Fruit fly (Drosophila melanogaster) whole organism, prepupa: ENCODE data around the gene CG32313.

ENCODE experiments used
- CG10631 ChIP-seq: fragments of 200-800 bp; sonication (Bioruptor generic); optimal IDR thresholded peaks from 2 replicates; lab custom pipeline; 2016; ENCODE audit warnings: missing biosample characterization, missing genetic modification characterization
- CG11294 ChIP-seq: fragments of 200-800 bp; sonication (Bioruptor generic); IDR thresholded peaks from 2 replicates; pipeline ENCODE4 v1.3.6; 2022; ENCODE audit warnings: missing biosample characterization, missing genetic modification characterization
- CG11902 ChIP-seq: fragments of 200-800 bp; sonication (Bioruptor generic); optimal IDR thresholded peaks from 3 replicates; lab custom pipeline; 2016; ENCODE audit warnings: missing biosample characterization, missing genetic modification characterization
- CG15336 ChIP-seq: fragments of 200-800 bp; sonication (Bioruptor generic); IDR thresholded peaks from 2 replicates; pipeline ENCODE4 v1.3.6; 2022; ENCODE audit warnings: missing biosample characterization, missing genetic modification characterization
- CG1621 ChIP-seq: fragments of 200-800 bp; sonication (Bioruptor generic); optimal IDR thresholded peaks from 3 replicates; lab custom pipeline; 2018; ENCODE audit warnings: missing biosample characterization, mild to moderate bottlenecking, missing genetic modification characterization
- CG16779 ChIP-seq: fragments of 200-800 bp; sonication (Bioruptor generic); optimal IDR thresholded peaks from 3 replicates; lab custom pipeline; 2017; ENCODE audit warnings: missing biosample characterization, mild to moderate bottlenecking, missing genetic modification characterization
- CG31627 ChIP-seq: fragments of 200-800 bp; sonication (Bioruptor generic); optimal IDR thresholded peaks from 3 replicates; lab custom pipeline; 2016; ENCODE audit warnings: missing biosample characterization, missing genetic modification characterization
- CG32006 ChIP-seq: fragments of 200-800 bp; sonication (Bioruptor generic); optimal IDR thresholded peaks from 3 replicates; lab custom pipeline; 2017; ENCODE audit warnings: missing biosample characterization, mild to moderate bottlenecking, missing genetic modification characterization
- CG34406 ChIP-seq: fragments of 200-800 bp; sonication (Bioruptor generic); optimal IDR thresholded peaks from 3 replicates; lab custom pipeline; 2016; ENCODE audit warnings: missing biosample characterization, missing genetic modification characterization
- CG3919 ChIP-seq: fragments of 200-800 bp; sonication (Bioruptor generic); optimal IDR thresholded peaks from 3 replicates; lab custom pipeline; 2016; ENCODE audit warnings: missing biosample characterization, missing genetic modification characterization
- CG6276 ChIP-seq: fragments of 200-800 bp; sonication (Bioruptor generic); optimal IDR thresholded peaks from 2 replicates; lab custom pipeline; 2017; ENCODE audit warnings: missing biosample characterization, mild to moderate bottlenecking, missing genetic modification characterization
- CG6792 ChIP-seq: fragments of 200-800 bp; sonication (Bioruptor generic); optimal IDR thresholded peaks from 3 replicates; lab custom pipeline; 2016; ENCODE audit warnings: missing biosample characterization, missing genetic modification characterization
- CG6808 ChIP-seq: fragments of 200-800 bp; sonication (Bioruptor generic); optimal IDR thresholded peaks from 3 replicates; lab custom pipeline; 2017; ENCODE audit warnings: missing biosample characterization, missing genetic modification characterization, mild to moderate bottlenecking, moderate library complexity, missing genetic modification reagents
- CG8319 ChIP-seq: fragments of 200-800 bp; sonication (Bioruptor generic); optimal IDR thresholded peaks from 3 replicates; lab custom pipeline; 2016; ENCODE audit warnings: missing biosample characterization, missing genetic modification characterization
- CG9139 ChIP-seq: fragments of 200-800 bp; sonication (Bioruptor generic); optimal IDR thresholded peaks from 3 replicates; lab custom pipeline; 2017; ENCODE audit warnings: missing biosample characterization, mild to moderate bottlenecking, missing genetic modification characterization
- Eip75B ChIP-seq: fragments of 200-800 bp; sonication (Bioruptor generic); optimal IDR thresholded peaks from 3 replicates; lab custom pipeline; 2016; ENCODE audit warnings: missing biosample characterization, missing genetic modification characterization
- Eip78C ChIP-seq: fragments of 200-800 bp; sonication (Bioruptor generic); peaks from one replicate; lab custom pipeline; 2016; ENCODE audit warnings: missing biosample characterization, missing genetic modification characterization
- Eip93F ChIP-seq: fragments of 200-800 bp; sonication (Bioruptor generic); optimal IDR thresholded peaks from 2 replicates; lab custom pipeline; 2016; ENCODE audit warnings: missing biosample characterization, mild to moderate bottlenecking, missing genetic modification characterization
- Ets96B ChIP-seq: fragments of 200-800 bp; optimal IDR thresholded peaks from 2 replicates; lab custom pipeline; 2019; ENCODE audit warnings: missing biosample characterization, mild to moderate bottlenecking, missing genetic modification characterization, moderate library complexity
- Gug ChIP-seq: fragments of 200-800 bp; sonication (Bioruptor generic); IDR thresholded peaks from 2 replicates; pipeline ENCODE4 v1.3.6; 2022; ENCODE audit warnings: missing biosample characterization, missing genetic modification characterization
- Hr39 ChIP-seq: fragments of 200-800 bp; sonication (Bioruptor generic); optimal IDR thresholded peaks from 2 replicates; lab custom pipeline; 2016; ENCODE audit warnings: missing biosample characterization, missing genetic modification characterization
- Hr4 ChIP-seq: fragments of 200-800 bp; sonication (Bioruptor generic); optimal IDR thresholded peaks from 3 replicates; lab custom pipeline; 2016; ENCODE audit warnings: missing biosample characterization, missing genetic modification characterization
- Lpt ChIP-seq: fragments of 200-800 bp; sonication (Bioruptor generic); optimal IDR thresholded peaks from 3 replicates; lab custom pipeline; 2016; ENCODE audit warnings: missing biosample characterization, missing genetic modification characterization
- Met ChIP-seq: fragments of 200-800 bp; sonication (Bioruptor generic); optimal IDR thresholded peaks from 3 replicates; lab custom pipeline; 2016; ENCODE audit warnings: missing biosample characterization, missing genetic modification characterization
- OdsH ChIP-seq: fragments of 200-800 bp; sonication (Bioruptor generic); optimal IDR thresholded peaks from 3 replicates; lab custom pipeline; 2016; ENCODE audit warnings: missing biosample characterization, missing genetic modification characterization
- Smox ChIP-seq: fragments of 200-800 bp; sonication (Bioruptor generic); optimal IDR thresholded peaks from 3 replicates; lab custom pipeline; 2016; ENCODE audit warnings: missing biosample characterization, missing genetic modification characterization
- Sox102F ChIP-seq: fragments of 200-800 bp; sonication (Bioruptor generic); optimal IDR thresholded peaks from 2 replicates; lab custom pipeline; 2016; ENCODE audit warnings: missing biosample characterization, mild to moderate bottlenecking, missing genetic modification characterization
- Sox15 ChIP-seq: fragments of 200-800 bp; sonication (Bioruptor generic); optimal IDR thresholded peaks from 3 replicates; lab custom pipeline; 2016; ENCODE audit warnings: missing biosample characterization, missing genetic modification characterization
- achi ChIP-seq: fragments of 200-800 bp; sonication (Bioruptor generic); optimal IDR thresholded peaks from 3 replicates; lab custom pipeline; 2016; ENCODE audit warnings: missing biosample characterization, missing genetic modification characterization
- acj6 ChIP-seq: fragments of 200-800 bp; sonication (Bioruptor generic); optimal IDR thresholded peaks from 3 replicates; lab custom pipeline; 2016; ENCODE audit warnings: missing biosample characterization, missing genetic modification characterization
- cyc ChIP-seq: fragments of 200-800 bp; sonication (Bioruptor generic); optimal IDR thresholded peaks from 3 replicates; lab custom pipeline; 2016; ENCODE audit warnings: missing biosample characterization, missing genetic modification characterization
- dsx ChIP-seq: fragments of 200-800 bp; optimal IDR thresholded peaks from 3 replicates; lab custom pipeline; 2019; ENCODE audit warnings: missing biosample characterization, mild to moderate bottlenecking, missing genetic modification characterization, moderate library complexity; ENCODE audit not compliant: poor library complexity, severe bottlenecking
- eg ChIP-seq: fragments of 200-800 bp; sonication (Bioruptor generic); IDR thresholded peaks from 3 replicates; pipeline ENCODE4 v1.3.6; 2022; ENCODE audit warnings: missing biosample characterization, missing genetic modification characterization
- esn ChIP-seq: fragments of 200-800 bp; sonication (Bioruptor generic); optimal IDR thresholded peaks from 2 replicates; lab custom pipeline; 2016; ENCODE audit warnings: missing biosample characterization, mild to moderate bottlenecking, missing genetic modification characterization, moderate library complexity
- fd59A ChIP-seq: fragments of 200-800 bp; sonication (Bioruptor generic); optimal IDR thresholded peaks from 2 replicates; lab custom pipeline; 2017; ENCODE audit warnings: missing biosample characterization, mild to moderate bottlenecking, missing genetic modification characterization, missing genetic modification reagents
- lz ChIP-seq: fragments of 200-800 bp; sonication (Bioruptor generic); optimal IDR thresholded peaks from 3 replicates; lab custom pipeline; 2016; ENCODE audit warnings: missing biosample characterization, missing genetic modification characterization
- net ChIP-seq: fragments of 200-800 bp; sonication (Bioruptor generic); optimal IDR thresholded peaks from 3 replicates; lab custom pipeline; 2016; ENCODE audit warnings: missing biosample characterization, missing genetic modification characterization
- salr ChIP-seq, 2 experiments: fragments of 200-800 bp; sonication (Bioruptor generic); optimal IDR thresholded peaks; 3 replicates each; lab custom pipeline; 2016 to 2018; ENCODE audit warnings: missing biosample characterization in 2 of 2, missing genetic modification characterization in 2 of 2, mild to moderate bottlenecking in 1 of 2
- spab ChIP-seq: fragments of 200-800 bp; sonication (Bioruptor generic); optimal IDR thresholded peaks from 2 replicates; lab custom pipeline; 2017; ENCODE audit warnings: missing biosample characterization, mild to moderate bottlenecking, missing genetic modification characterization, missing genetic modification reagents
- ss ChIP-seq, 2 experiments: fragments of 200-800 bp; sonication (Bioruptor generic); optimal IDR thresholded peaks; 2 replicates in 1 of 2; 3 replicates in 1 of 2; lab custom pipeline; 2017 to 2018; ENCODE audit warnings: mild to moderate bottlenecking in 2 of 2, missing biosample characterization in 2 of 2, missing genetic modification characterization in 2 of 2, moderate library complexity in 1 of 2
- svp ChIP-seq: fragments of 200-800 bp; sonication (Bioruptor generic); peaks from one replicate; lab custom pipeline; 2016; ENCODE audit warnings: missing biosample characterization, missing genetic modification characterization
- topi ChIP-seq: fragments of 200-800 bp; sonication (Bioruptor generic); optimal IDR thresholded peaks from 3 replicates; lab custom pipeline; 2016; ENCODE audit warnings: missing biosample characterization, missing genetic modification characterization
- vri ChIP-seq: fragments of 200-800 bp; sonication (Bioruptor generic); optimal IDR thresholded peaks from 3 replicates; lab custom pipeline; 2016; ENCODE audit warnings: missing biosample characterization, mild to moderate bottlenecking, missing genetic modification characterization

Gene CG32313

DNA sequence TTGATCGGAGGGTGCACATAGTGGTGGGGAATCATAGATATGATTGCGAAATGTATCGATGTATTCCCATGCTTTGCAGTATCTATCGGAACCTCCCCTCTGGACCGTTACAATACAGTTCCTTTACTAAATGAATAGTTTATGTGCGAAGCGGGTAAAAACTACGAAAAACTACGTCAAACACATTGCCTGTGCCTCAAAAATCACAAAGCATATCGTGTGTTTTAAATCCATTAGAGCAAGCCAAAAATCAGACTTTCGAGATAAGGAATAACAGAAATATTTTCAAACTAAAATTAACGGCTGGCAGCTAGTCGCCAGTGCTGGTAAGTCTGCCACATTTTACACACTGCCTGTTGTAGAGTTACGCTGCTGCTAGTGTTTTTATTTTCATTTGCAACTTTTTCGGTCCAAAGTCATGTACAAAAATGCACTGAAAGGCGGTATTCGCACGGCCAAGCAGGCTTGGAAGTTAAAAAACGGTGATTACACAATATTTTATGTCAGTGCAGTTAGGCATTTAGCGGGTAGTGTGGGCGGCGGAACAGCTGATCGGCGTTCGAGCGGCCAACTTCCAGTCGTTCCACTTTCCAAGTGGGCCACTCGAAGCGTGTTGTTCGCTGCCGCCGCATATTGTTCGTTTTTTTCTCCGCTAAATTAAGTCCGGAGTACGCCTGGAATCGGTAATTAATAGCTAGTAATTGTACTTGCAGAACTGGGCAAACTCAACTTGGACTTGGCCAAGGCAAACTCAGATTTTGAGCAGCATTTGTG lies 28.1 kb downstream of the CG32313 start (continued):
- TF ChIP-seq achi (GFP tag; lab: Kevin White, UChicago), result peak; percentile 75
- no peak for TF ChIP-seq dsx (GFP tag; lab: Kevin White, UChicago)
- TF ChIP-seq CG3919 (GFP tag; lab: Kevin White, UChicago), result peak; percentile 86
- TF ChIP-seq CG8319, result peak; percentile 57
- peak; percentile 81 for TF ChIP-seq net
- TF ChIP-seq CG32006 (GFP tag; lab: Kevin White, UChicago), result peak; percentile 73
- TF ChIP-seq Eip75B (GFP tag; lab: Kevin White, UChicago), result peak; percentile 60
- peak; percentile 59 for TF ChIP-seq Ets96B (tag; lab: Kevin White, UChicago)
- peak; percentile 73 for TF ChIP-seq CG15336 (GFP tag; lab: Robert Waterston, UW)
- TF ChIP-seq ss (GFP tag; optimal IDR thresholded peaks at IDR 0.05; lab: Kevin White, UChicago), result peak; percentile 15 to 38
- TF ChIP-seq salr (GFP tag; optimal IDR thresholded peaks at IDR 0.05; lab: Kevin White, UChicago), result peak; percentile 42 to 47
- TF ChIP-seq CG6276 (GFP tag; lab: Kevin White, UChicago), result peak; percentile 6
- peak; percentile 44 for TF ChIP-seq Sox15 (GFP tag; lab: Kevin White, UChicago)
- peak; percentile 21 for TF ChIP-seq fd59A (GFP tag; lab: Kevin White, UChicago)
- peak; percentile 77 for TF ChIP-seq cyc (GFP tag; lab: Kevin White, UChicago)
- TF ChIP-seq CG31627 (GFP tag; lab: Kevin White, UChicago), result peak; percentile 80
- TF ChIP-seq Eip78C (GFP tag; lab: Kevin White, UChicago), result peak; percentile 91
- peak; percentile 78 for TF ChIP-seq Hr39 (GFP tag; lab: Kevin White, UChicago)
- peak; percentile 81 for TF ChIP-seq CG10631
- peak; percentile 19 for TF ChIP-seq CG6808 (GFP tag; lab: Kevin White, UChicago)
- TF ChIP-seq CG16779, result no peak
- TF ChIP-seq lz (GFP tag; lab: Kevin White, UChicago), result peak; percentile 78
- TF ChIP-seq Sox102F (GFP tag; lab: Kevin White, UChicago), result peak; percentile 79
- TF ChIP-seq eg (GFP tag; lab: Robert Waterston, UW), result peak; percentile 81

DNA sequence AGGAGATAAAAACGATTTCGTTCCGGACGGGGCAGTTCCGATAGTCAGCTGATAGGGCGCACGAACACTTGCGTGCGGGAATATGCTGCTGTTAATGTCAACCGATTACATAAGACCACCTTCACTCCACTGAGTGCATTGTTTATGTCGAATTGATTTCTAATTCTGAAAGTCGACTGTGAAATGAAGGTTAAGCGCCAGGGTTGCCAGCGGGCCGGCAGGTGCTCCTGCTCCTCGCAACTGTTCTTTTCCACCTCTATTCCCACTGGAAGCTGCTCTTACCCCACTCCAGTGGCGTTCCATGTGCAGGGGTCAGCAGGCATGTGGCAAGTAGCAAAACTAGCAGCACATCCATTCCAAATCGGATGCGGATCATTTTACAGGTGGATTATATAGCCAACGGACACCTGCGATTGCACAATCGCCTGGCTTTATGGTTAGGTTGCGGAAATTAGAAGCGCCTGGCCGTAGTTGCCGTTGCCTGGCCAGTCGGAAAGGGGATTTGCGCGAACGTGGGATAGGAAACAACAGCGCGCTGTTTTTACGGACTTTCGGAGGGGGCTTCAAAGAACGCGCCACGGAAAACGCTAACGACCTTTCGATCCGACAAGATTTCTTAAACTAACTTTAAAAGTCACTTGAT lies 28.8 kb downstream of the CG32313 start, which contains the start of gene cue:
cue (minus strand) TSS at position 641 of the 643 bp plus-strand sequence.
- TF ChIP-seq CG9139 (GFP tag; lab: Kevin White, UChicago), result no peak
- TF ChIP-seq CG6792, result no peak
- TF ChIP-seq acj6, result no peak
- no peak for TF ChIP-seq eg (GFP tag; lab: Robert Waterston, UW)
- TF ChIP-seq CG31627 (GFP tag; lab: Kevin White, UChicago), result no peak
- TF ChIP-seq svp, result peak; percentile 44
- TF ChIP-seq esn (GFP tag; lab: Kevin White, UChicago), result no peak
- peak; percentile 20 for TF ChIP-seq vri (GFP tag; lab: Kevin White, UChicago)
- no peak for TF ChIP-seq CG11902
- no peak for TF ChIP-seq Gug (GFP tag; lab: Robert Waterston, UW)
- TF ChIP-seq lz (GFP tag; lab: Kevin White, UChicago), result no peak
- no peak for TF ChIP-seq CG6276 (GFP tag; lab: Kevin White, UChicago)
- no peak for TF ChIP-seq ss (GFP tag; optimal IDR thresholded peaks at IDR 0.05; lab: Kevin White, UChicago)
- no peak for TF ChIP-seq topi (GFP tag; lab: Kevin White, UChicago)

DNA sequence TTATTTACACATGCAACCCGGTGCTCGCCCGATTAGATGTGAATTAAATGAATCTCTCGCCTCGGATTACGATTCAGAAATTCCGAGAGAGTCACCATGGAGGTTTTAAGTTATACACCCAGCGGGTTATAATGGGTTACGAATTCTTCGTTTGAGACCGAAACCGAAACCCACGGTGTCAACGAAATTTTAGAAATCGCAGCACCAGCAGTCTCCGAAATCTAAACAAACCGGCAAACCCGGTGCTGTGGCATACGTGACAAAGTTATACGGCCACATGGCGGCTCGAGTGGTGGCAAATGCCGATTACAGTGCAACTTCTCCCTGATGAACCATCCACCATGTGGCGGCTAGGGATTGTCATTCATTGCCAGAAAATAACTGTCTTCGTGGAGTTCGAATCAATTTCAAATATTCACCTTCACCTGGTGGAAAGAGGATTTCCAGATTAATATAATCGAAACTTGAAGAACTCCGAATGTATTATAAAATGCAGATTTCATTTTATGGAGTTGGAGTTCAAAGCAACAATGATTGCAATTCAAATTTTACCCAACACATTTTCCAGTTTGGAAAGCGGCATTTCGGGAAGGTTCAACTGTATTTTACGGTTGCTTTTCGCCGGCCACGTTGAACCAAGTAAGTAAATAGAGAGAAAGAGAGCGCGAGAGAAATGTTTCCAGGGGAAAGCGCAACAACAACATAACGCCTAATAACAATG lies 29.6 kb downstream of the CG32313 start:
- no peak for TF ChIP-seq Eip93F (GFP tag; lab: Kevin White, UChicago)
- peak; percentile 68 for TF ChIP-seq Lpt (GFP tag; lab: Kevin White, UChicago)
- TF ChIP-seq CG9139 (GFP tag; lab: Kevin White, UChicago), result no peak
- TF ChIP-seq CG16779, result no peak
- peak; percentile 94 for TF ChIP-seq CG32006 (GFP tag; lab: Kevin White, UChicago)
- TF ChIP-seq CG3919 (GFP tag; lab: Kevin White, UChicago), result peak; percentile 72
- peak; percentile 92 for TF ChIP-seq Hr4
- TF ChIP-seq CG1621 (tag; lab: Kevin White, UChicago), result no peak
- peak; percentile 69 for TF ChIP-seq OdsH (GFP tag; lab: Kevin White, UChicago)
- peak; percentile 6 for TF ChIP-seq spab
- TF ChIP-seq svp, result peak; percentile 60
- TF ChIP-seq Sox102F (GFP tag; lab: Kevin White, UChicago), result peak; percentile 65
- TF ChIP-seq CG10631, result peak; percentile 52
- TF ChIP-seq Smox (GFP tag; lab: Kevin White, UChicago), result peak; percentile 53
- TF ChIP-seq Ets96B (tag; lab: Kevin White, UChicago), result peak; percentile 35
- TF ChIP-seq Eip78C (GFP tag; lab: Kevin White, UChicago), result peak; percentile 81
- peak; percentile 64 for TF ChIP-seq Met (GFP tag; lab: Kevin White, UChicago)
- TF ChIP-seq CG34406 (GFP tag; lab: Kevin White, UChicago), result peak; percentile 33
- peak; percentile 73 for TF ChIP-seq achi (GFP tag; lab: Kevin White, UChicago)
- peak; percentile 46; the same call in 1 of the 2 replicates for TF ChIP-seq CG11294
